Worm (Caenorhabditis elegans): ENCODE results near the gene F45H10.2.

F45H10.2 gene

DNA sequence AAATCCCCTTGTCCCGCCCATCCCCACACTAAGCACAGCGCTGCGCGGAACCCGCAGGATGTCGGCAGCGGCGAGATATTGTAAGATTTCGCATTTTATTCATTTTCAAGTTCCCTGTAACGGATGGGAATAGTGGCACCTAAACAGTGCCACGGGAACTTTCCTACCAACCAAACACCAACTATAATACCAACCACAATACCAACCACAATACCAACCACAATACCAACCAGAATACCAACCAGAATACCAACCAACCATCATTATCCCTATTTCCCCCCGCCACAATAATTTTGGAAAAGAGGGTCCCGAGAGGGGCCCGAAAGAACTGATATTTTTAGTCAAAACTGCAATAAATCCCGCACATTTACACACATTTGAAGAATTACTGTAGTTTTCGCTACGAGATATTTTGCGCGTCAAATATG is 29.1 kb upstream of the F45H10.2 start:
- TF ChIP-seq hlh-1 (tag; optimal IDR thresholded peaks at IDR 0.05) (no peak), cnd-1 (tag; optimal IDR thresholded peaks at IDR 0.05) (peak; percentile 4)

DNA sequence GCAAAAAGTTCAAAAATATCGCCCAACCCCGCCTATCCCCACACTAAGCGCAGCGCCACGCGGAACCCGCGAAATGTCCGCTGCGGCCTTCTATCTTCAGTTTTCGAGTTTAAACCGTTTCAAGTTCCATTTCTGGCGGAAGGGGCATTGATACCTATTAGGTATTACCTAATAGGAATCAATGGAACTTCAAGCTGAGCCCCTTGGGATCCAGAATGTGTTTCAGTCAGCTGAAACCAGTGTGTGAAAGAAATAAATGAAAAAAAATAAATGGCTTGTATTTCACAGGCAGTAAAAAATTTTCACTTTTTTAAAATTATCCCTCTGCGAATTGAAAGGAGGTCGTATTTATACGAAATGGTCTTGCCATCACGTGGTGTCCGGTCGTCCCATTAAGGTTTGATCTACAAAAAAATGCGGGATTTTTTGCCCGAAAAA is 28.4 kb upstream of the F45H10.2 start:
- TF ChIP-seq pha-4 (tag; optimal IDR thresholded peaks at IDR 0.05) (no peak), elt-3 (tag; optimal IDR thresholded peaks at IDR 0.05) (no peak), ztf-11 (tag; optimal IDR thresholded peaks at IDR 0.05) (no peak), unc-62 (GFP tag; optimal IDR thresholded peaks at IDR 0.05) (no peak), drap-1 (GFP tag; optimal IDR thresholded peaks at IDR 0.05) (no peak), mep-1 (tag; optimal IDR thresholded peaks at IDR 0.05) (no peak), ceh-83 (GFP tag; optimal IDR thresholded peaks at IDR 0.05) (no peak), nhr-12 (tag; optimal IDR thresholded peaks at IDR 0.05) (no peak), lin-32 (GFP tag; optimal IDR thresholded peaks at IDR 0.05) (no peak), ces-1 (GFP tag; optimal IDR thresholded peaks at IDR 0.05) (no peak), mab-5 (tag; optimal IDR thresholded peaks at IDR 0.05) (no peak), tbx-8 (GFP tag; optimal IDR thresholded peaks at IDR 0.05) (no peak), unc-39 (tag; optimal IDR thresholded peaks at IDR 0.05) (no peak), sptf-1 (tag; optimal IDR thresholded peaks at IDR 0.05) (no peak), lsy-2 (tag; optimal IDR thresholded peaks at IDR 0.05) (no peak), cnd-1 (tag; optimal IDR thresholded peaks at IDR 0.05) (no peak), flh-1 (GFP tag; optimal IDR thresholded peaks at IDR 0.05) (no peak), nhr-76 (tag; optimal IDR thresholded peaks at IDR 0.05) (no peak), unc-120 (tag; optimal IDR thresholded peaks at IDR 0.05; ENCODE audit: poor library complexity, severe bottlenecking) (no peak)

DNA sequence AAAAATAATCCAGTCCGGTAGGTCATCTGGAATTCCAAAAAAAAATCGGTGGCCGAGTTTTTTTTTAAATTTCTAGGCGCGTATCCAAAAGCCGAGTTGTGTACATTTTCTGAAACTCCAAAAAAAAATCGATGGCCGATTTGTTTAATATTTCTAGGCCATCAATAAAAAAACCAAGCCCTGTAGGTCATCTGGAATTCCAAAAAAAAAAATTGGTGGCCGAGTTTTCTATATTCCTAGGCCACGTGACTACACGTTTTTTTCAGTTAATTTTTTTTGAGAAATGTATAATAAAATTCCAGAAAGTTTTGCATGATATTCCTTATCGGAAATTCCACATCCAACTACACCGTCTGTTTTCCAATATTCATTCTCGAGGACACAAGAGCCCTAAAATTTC is 24.8 kb upstream of the F45H10.2 start, which contains the start of gene sre-45:
Gene sre-45 (plus strand): TSS at position 301 of the 400 bp plus-strand sequence.
- TF ChIP-seq M03D4.4 (tag; optimal IDR thresholded peaks at IDR 0.05) (no peak), ztf-11 (tag; optimal IDR thresholded peaks at IDR 0.05) (no peak), ces-1 (GFP tag; optimal IDR thresholded peaks at IDR 0.05) (no peak), lsy-2 (tag; optimal IDR thresholded peaks at IDR 0.05) (no peak), snpc-4 (tag; optimal IDR thresholded peaks at IDR 0.05) (no peak), bed-3 (GFP tag; optimal IDR thresholded peaks at IDR 0.05) (no peak), nhr-28 (tag; optimal IDR thresholded peaks at IDR 0.05) (no peak), lin-13 (tag; optimal IDR thresholded peaks at IDR 0.05) (no peak), hlh-1 (tag; optimal IDR thresholded peaks at IDR 0.05) (no peak), unc-120 (tag; optimal IDR thresholded peaks at IDR 0.05; ENCODE audit: poor library complexity, severe bottlenecking) (no peak), ham-2 (GFP tag; optimal IDR thresholded peaks at IDR 0.05) (no peak)

ce11 chrII:13515813-13516212 is 23.0 kb upstream of the F45H10.2 start:
- TF ChIP-seq cnd-1 (tag; optimal IDR thresholded peaks at IDR 0.05), result no peak
- TF ChIP-seq bed-3 (GFP tag; optimal IDR thresholded peaks at IDR 0.05), result no peak
- no peak for TF ChIP-seq elt-3 (tag; optimal IDR thresholded peaks at IDR 0.05)
- TF ChIP-seq tbx-8 (GFP tag; optimal IDR thresholded peaks at IDR 0.05), result no peak
- no peak for TF ChIP-seq unc-39 (tag; optimal IDR thresholded peaks at IDR 0.05)
- no peak for TF ChIP-seq zip-8 (tag; optimal IDR thresholded peaks at IDR 0.05)
- TF ChIP-seq ceh-83 (GFP tag; optimal IDR thresholded peaks at IDR 0.05), result no peak
- no peak for TF ChIP-seq sem-2 (GFP tag; optimal IDR thresholded peaks at IDR 0.05)
- no peak for TF ChIP-seq nhr-28 (tag; optimal IDR thresholded peaks at IDR 0.05)
- no peak for TF ChIP-seq lin-32 (GFP tag; optimal IDR thresholded peaks at IDR 0.05)
- no peak for TF ChIP-seq elt-1 (tag; optimal IDR thresholded peaks at IDR 0.05; ENCODE audit: borderline replicate concordance, insufficient read depth)
- TF ChIP-seq hlh-1 (tag; optimal IDR thresholded peaks at IDR 0.05), result no peak
- TF ChIP-seq mab-5 (tag; optimal IDR thresholded peaks at IDR 0.05), result no peak
- TF ChIP-seq ham-2 (GFP tag; optimal IDR thresholded peaks at IDR 0.05), result no peak

ce11 chrII:13508607-13509006 is 15.8 kb upstream of the F45H10.2 start:
- TF ChIP-seq nhr-2 (tag; optimal IDR thresholded peaks at IDR 0.05), result no peak
- no peak for TF ChIP-seq nhr-237 (tag; optimal IDR thresholded peaks at IDR 0.05)
- no peak for TF ChIP-seq M03D4.4 (tag; optimal IDR thresholded peaks at IDR 0.05)
- TF ChIP-seq ztf-11 (tag; optimal IDR thresholded peaks at IDR 0.05), result no peak
- TF ChIP-seq cnd-1 (tag; optimal IDR thresholded peaks at IDR 0.05), result no peak
- TF ChIP-seq zip-8 (tag; optimal IDR thresholded peaks at IDR 0.05), result no peak
- no peak for TF ChIP-seq ces-1 (GFP tag; optimal IDR thresholded peaks at IDR 0.05)
- no peak for TF ChIP-seq lin-13 (tag; optimal IDR thresholded peaks at IDR 0.05)
- no peak for TF ChIP-seq nhr-12 (tag; optimal IDR thresholded peaks at IDR 0.05)
- TF ChIP-seq flh-1 (GFP tag; optimal IDR thresholded peaks at IDR 0.05), result no peak
- no peak for TF ChIP-seq elt-1 (tag; optimal IDR thresholded peaks at IDR 0.05; ENCODE audit: borderline replicate concordance, insufficient read depth)
- no peak for TF ChIP-seq mls-2 (tag; optimal IDR thresholded peaks at IDR 0.05)

Data from whole organism, mixed stage, embryonic.